Worm (Caenorhabditis elegans): ENCODE measurements around the gene F47B10.4.

ce11 chrX:10851202-10851601 lies 39.9 kb upstream of the F47B10.4 start:
- TF ChIP-seq ceh-13 (GFP tag; optimal IDR thresholded peaks at IDR 0.05): no peak
- no peak for TF ChIP-seq tbx-37 (GFP tag; conservative IDR thresholded peaks at IDR 0.05)
- no peak for TF ChIP-seq tra-4 (tag; optimal IDR thresholded peaks at IDR 0.05)
- TF ChIP-seq ama-1 (optimal IDR thresholded peaks at IDR 0.05): no peak
- TF ChIP-seq tbx-11 (GFP tag; IDR thresholded peaks at IDR 0.05): no peak
- no peak for TF ChIP-seq F13C5.2 (tag; optimal IDR thresholded peaks at IDR 0.05)
